Fruit fly (Drosophila melanogaster) whole organism, pupa: ENCODE results near the gene CG34149.

Source experiments
- CG10348 ChIP-seq: fragments of 200-800 bp; sonication (Bioruptor generic); IDR thresholded peaks from 2 replicates; pipeline ENCODE4 v1.3.6; 2022; ENCODE audit warnings: missing biosample characterization, missing genetic modification characterization
- CG12605 ChIP-seq: fragments of 200-800 bp; sonication (Bioruptor generic); IDR thresholded peaks from 2 replicates; pipeline ENCODE4 v1.3.6; 2022; ENCODE audit warnings: missing biosample characterization, missing genetic modification characterization
- CG13204 ChIP-seq: fragments of 200-800 bp; sonication (Bioruptor generic); optimal IDR thresholded peaks from 2 replicates; lab custom pipeline; 2018; ENCODE audit warnings: missing biosample characterization, mild to moderate bottlenecking, missing genetic modification characterization, moderate library complexity
- CG14655 ChIP-seq: fragments of 200-800 bp; sonication (Bioruptor generic); optimal IDR thresholded peaks from 3 replicates; lab custom pipeline; 2017; ENCODE audit warnings: mild to moderate bottlenecking, missing biosample characterization, missing genetic modification reagents, missing genetic modification characterization
- CG15710 ChIP-seq: fragments of 200-800 bp; sonication (Bioruptor generic); optimal IDR thresholded peaks from 2 replicates; lab custom pipeline; 2018; ENCODE audit warnings: missing biosample characterization, mild to moderate bottlenecking, missing genetic modification characterization, moderate library complexity
- CG17806 ChIP-seq: fragments of 200-800 bp; sonication (Bioruptor generic); optimal IDR thresholded peaks from 2 replicates; lab custom pipeline; 2018; ENCODE audit warnings: missing biosample characterization, mild to moderate bottlenecking, missing genetic modification characterization, moderate library complexity
- CG32121 ChIP-seq: fragments of 200-800 bp; sonication (Bioruptor generic); IDR thresholded peaks from 2 replicates; pipeline ENCODE4 v1.3.6; 2022; ENCODE audit warnings: missing biosample characterization, missing genetic modification characterization
- CG34367 ChIP-seq: fragments of 200-800 bp; sonication (Bioruptor generic); optimal IDR thresholded peaks from 2 replicates; lab custom pipeline; 2018; ENCODE audit warnings: missing biosample characterization, mild to moderate bottlenecking, missing genetic modification characterization
- CG4496 ChIP-seq: fragments of 200-800 bp; sonication (Bioruptor generic); IDR thresholded peaks from 3 replicates; pipeline ENCODE4 v1.3.6; 2022; ENCODE audit warnings: missing biosample characterization, missing genetic modification characterization
- CG8159 ChIP-seq: fragments of 200-800 bp; sonication (Bioruptor generic); optimal IDR thresholded peaks from 3 replicates; lab custom pipeline; 2018; ENCODE audit warnings: missing biosample characterization, mild to moderate bottlenecking, missing genetic modification characterization, moderate library complexity
- CG8301 ChIP-seq: fragments of 200-800 bp; sonication (Bioruptor generic); optimal IDR thresholded peaks from 2 replicates; lab custom pipeline; 2018; ENCODE audit warnings: missing biosample characterization, mild to moderate bottlenecking, missing genetic modification characterization
- CG9948 ChIP-seq: fragments of 200-800 bp; sonication (Bioruptor generic); optimal IDR thresholded peaks from 2 replicates; lab custom pipeline; 2018; ENCODE audit warnings: missing biosample characterization, mild to moderate bottlenecking, missing genetic modification characterization, moderate library complexity
- D1 ChIP-seq: fragments of 200-800 bp; sonication (Bioruptor generic); optimal IDR thresholded peaks from 2 replicates; lab custom pipeline; 2018; ENCODE audit warnings: missing biosample characterization, mild to moderate bottlenecking, missing genetic modification characterization, moderate library complexity
- EcR ChIP-seq: fragments of 200-800 bp; sonication (Bioruptor generic); optimal IDR thresholded peaks from 3 replicates; lab custom pipeline; 2019; ENCODE audit warnings: missing biosample characterization, missing genetic modification characterization, mild to moderate bottlenecking, moderate library complexity, missing genetic modification reagents
- Ets98B ChIP-seq: fragments of 200-800 bp; sonication (Bioruptor generic); IDR thresholded peaks from 2 replicates; pipeline ENCODE4 v1.3.6; 2022; ENCODE audit warnings: missing biosample characterization, missing genetic modification characterization
- Pif1A ChIP-seq: fragments of 200-800 bp; sonication (Bioruptor generic); optimal IDR thresholded peaks from 3 replicates; lab custom pipeline; 2016; ENCODE audit warnings: missing biosample characterization, missing genetic modification characterization
- Pif1B ChIP-seq: fragments of 200-800 bp; sonication (Bioruptor generic); optimal IDR thresholded peaks from 3 replicates; lab custom pipeline; 2016; ENCODE audit warnings: missing biosample characterization, missing genetic modification characterization
- Snoo ChIP-seq: fragments of 200-800 bp; sonication (Bioruptor generic); optimal IDR thresholded peaks from 3 replicates; lab custom pipeline; 2017; ENCODE audit warnings: missing biosample characterization, mild to moderate bottlenecking, missing genetic modification characterization, inconsistent platforms
- fd96Ca ChIP-seq: fragments of 200-800 bp; sonication (Bioruptor generic); IDR thresholded peaks from 3 replicates; pipeline ENCODE4 v1.3.6; 2022; ENCODE audit warnings: missing biosample characterization, missing genetic modification characterization
- gl ChIP-seq: fragments of 200-800 bp; sonication (Bioruptor generic); optimal IDR thresholded peaks from 2 replicates; lab custom pipeline; 2018; ENCODE audit warnings: missing biosample characterization, mild to moderate bottlenecking, missing genetic modification characterization
- rn ChIP-seq: fragments of 200-800 bp; sonication (Bioruptor generic); IDR thresholded peaks from 2 replicates; pipeline ENCODE4 v1.3.6; 2022; ENCODE audit warnings: missing biosample characterization, missing genetic modification characterization

The CG34149 gene

DNA sequence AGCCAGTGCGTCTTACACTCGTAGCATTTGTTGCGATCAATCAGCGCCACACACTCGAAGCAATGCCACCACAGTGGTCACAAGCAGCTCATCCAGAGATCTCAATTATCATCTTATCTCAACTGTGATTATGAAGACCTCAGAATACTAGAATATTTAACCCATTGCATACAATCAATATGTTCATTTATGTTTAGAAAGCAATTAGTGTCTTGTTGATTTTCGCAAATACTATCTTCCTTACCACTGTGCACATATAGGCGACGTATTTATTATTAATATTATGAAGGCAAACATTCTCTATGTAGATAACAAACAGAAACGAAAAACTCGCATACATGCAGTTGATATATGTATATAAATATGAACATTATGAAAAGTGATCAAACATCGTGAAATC, 21.1 kb upstream of the CG34149 start:
- TF ChIP-seq Ets98B (GFP tag; lab: Robert Waterston, UW) (peak; percentile 94), CG4496 (GFP tag; lab: Robert Waterston, UW) (peak; percentile 95), CG8159 (peak; percentile 83), D1 (no peak), rn (peak; percentile 76), CG17806 (peak; percentile 83), Snoo (tag; lab: Kevin White, UChicago) (peak; percentile 20), CG12605 (GFP tag; lab: Robert Waterston, UW) (peak; percentile 87), CG32121 (GFP tag; lab: Robert Waterston, UW) (peak; percentile 90), CG15710 (tag; lab: Kevin White, UChicago) (peak; percentile 75), Pif1B (peak; percentile 79), CG9948 (tag; lab: Kevin White, UChicago) (peak; percentile 75), gl (peak; percentile 69), CG10348 (GFP tag; lab: Robert Waterston, UW) (peak; percentile 49; the same call in 1 of the 2 replicates), CG34367 (peak; percentile 78), CG8301 (peak; percentile 78), CG13204 (GFP tag; lab: Kevin White, UChicago) (no peak), CG14655 (GFP tag; lab: Kevin White, UChicago) (peak; percentile 78), fd96Ca (GFP tag; lab: Robert Waterston, UW) (peak; percentile 89), EcR (peak; percentile 48), Pif1A (GFP tag; lab: Kevin White, UChicago) (peak; percentile 76)
- TF ChIP-seq, all 21 proteins: peak for 19

DNA sequence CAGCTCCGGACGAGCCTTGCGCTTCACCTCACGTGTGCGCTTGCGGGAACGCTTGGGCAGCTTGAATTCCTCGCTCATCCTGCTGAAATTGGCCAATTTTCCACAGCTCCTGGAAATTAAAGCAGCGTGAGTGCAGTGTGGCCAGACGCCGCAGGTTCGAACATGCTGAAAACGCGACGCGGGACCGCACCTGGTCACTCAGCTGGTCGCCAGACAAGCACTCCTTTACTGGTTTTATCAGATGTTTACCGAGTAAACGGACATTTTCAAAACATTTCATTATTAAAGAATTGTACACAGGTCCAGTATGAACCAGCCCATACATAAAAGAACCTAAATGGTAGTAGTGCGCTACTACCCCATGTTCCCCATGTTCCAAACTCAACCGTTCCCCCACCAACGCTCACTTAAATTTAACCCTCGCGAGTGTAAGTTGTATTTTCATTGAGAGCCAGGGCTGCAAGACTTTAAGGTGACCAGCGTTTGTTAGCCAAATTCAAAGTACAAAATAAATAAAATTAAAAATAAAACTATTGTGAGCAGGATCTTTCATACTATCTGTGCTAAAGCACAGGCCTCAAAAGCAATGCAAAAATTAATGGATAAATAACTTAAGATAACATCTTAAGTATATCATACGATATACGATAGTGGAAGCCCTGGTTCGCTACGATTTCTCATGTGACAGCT, 17.6 kb upstream of the CG34149 start, which contains the start of the genes JMJD6, CG7071 and Muted:
Gene JMJD6 (minus strand): TSS at position 154 of the 690 bp plus-strand sequence.
Gene CG7071 (plus strand): TSS at position 403 of the 690 bp plus-strand sequence.
Gene Muted (plus strand): TSS at position 403 of the 690 bp plus-strand sequence.
- TF ChIP-seq CG10348 (GFP tag; lab: Robert Waterston, UW) (no peak; the same call in 1 of the 2 replicates), CG8159 (peak; percentile 78), rn (peak; percentile 82), CG9948 (tag; lab: Kevin White, UChicago) (peak; percentile 74), CG17806 (peak; percentile 83), Snoo (tag; lab: Kevin White, UChicago) (peak; percentile 73), CG34367 (peak; percentile 65), gl (peak; percentile 43), Ets98B (GFP tag; lab: Robert Waterston, UW) (peak; percentile 85), D1 (no peak), CG32121 (GFP tag; lab: Robert Waterston, UW) (peak; percentile 85), CG13204 (GFP tag; lab: Kevin White, UChicago) (no peak), CG12605 (GFP tag; lab: Robert Waterston, UW) (peak; percentile 36; the same call in 1 of the 2 replicates), Pif1B (peak; percentile 74), CG14655 (GFP tag; lab: Kevin White, UChicago) (peak; percentile 83), EcR (no peak), CG8301 (peak; percentile 77), CG15710 (tag; lab: Kevin White, UChicago) (peak; percentile 81), fd96Ca (GFP tag; lab: Robert Waterston, UW) (peak; percentile 87; the same call in 2 of the 3 replicates), Pif1A (GFP tag; lab: Kevin White, UChicago) (peak; percentile 87), CG4496 (GFP tag; lab: Robert Waterston, UW) (peak; percentile 94)
- TF ChIP-seq, all 21 proteins: peak for 17

dm6 chr3R:22365660-22366195, 14.2 kb upstream of the CG34149 start, which contains the start of gene CG5382:
Gene CG5382 (minus strand): TSS chr3R:22365983.
- TF ChIP-seq D1 (no peak), CG15710 (tag; lab: Kevin White, UChicago) (no peak), Snoo (tag; lab: Kevin White, UChicago) (no peak), CG12605 (GFP tag; lab: Robert Waterston, UW) (no peak), CG9948 (tag; lab: Kevin White, UChicago) (no peak), CG34367 (no peak), rn (no peak), gl (no peak), CG14655 (GFP tag; lab: Kevin White, UChicago) (no peak), fd96Ca (GFP tag; lab: Robert Waterston, UW) (no peak), CG8301 (no peak), CG4496 (GFP tag; lab: Robert Waterston, UW) (no peak), CG13204 (GFP tag; lab: Kevin White, UChicago) (no peak), CG10348 (GFP tag; lab: Robert Waterston, UW) (no peak), Ets98B (GFP tag; lab: Robert Waterston, UW) (no peak), Pif1B (no peak), EcR (no peak)

DNA sequence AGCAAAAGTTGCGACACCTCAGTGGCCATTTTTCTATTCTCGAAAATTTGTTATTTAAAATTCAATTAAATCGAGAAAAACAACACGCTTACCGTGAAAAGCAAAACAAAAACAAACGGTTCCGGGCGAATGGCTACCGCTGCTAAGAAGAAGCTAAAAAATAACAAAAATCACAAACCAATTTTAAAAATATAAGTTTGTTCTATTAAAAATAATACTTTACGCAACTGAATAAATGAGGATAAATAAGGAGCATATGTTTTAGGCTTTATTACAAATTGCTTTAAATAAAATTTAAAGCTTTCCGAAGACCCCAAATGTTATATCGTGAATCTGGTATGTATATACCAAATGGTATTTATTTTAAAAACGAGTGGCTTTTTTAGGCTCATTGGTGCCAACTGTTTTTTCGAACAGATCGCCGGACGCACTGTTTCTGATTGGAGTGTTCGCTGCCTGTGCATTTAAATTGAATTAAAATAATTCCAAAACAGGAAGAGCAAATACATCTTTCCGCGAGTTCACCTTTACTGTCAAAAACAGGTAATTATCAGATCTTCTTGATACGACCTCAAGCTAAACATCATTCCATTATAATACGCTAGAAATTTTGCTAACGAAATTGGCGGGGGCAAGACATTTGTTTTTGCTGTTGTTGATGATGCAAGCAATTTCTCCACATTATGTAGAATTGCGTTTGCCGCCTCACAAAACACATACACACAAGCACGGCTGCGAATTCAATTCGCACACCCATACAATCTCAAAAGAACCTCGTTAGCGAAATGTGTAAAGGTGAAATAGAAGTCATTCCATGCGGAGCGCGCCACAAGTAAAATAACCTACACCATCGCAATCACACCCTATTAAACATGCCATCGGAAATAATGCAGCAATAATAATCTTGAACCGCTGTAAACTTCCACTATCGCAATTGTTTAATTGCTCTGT, 12.5 kb upstream of the CG34149 start, which contains the start of the genes Polr3F and PyK:
Gene Polr3F (minus strand): TSS at position 248 of the 951 bp plus-strand sequence.
Gene PyK (plus strand): TSS at position 411 of the 951 bp plus-strand sequence.
- TF ChIP-seq CG8301 (peak; percentile 28), CG12605 (GFP tag; lab: Robert Waterston, UW) (peak; percentile 48; the same call in 1 of the 2 replicates), CG9948 (tag; lab: Kevin White, UChicago) (peak; percentile 9), Pif1B (no peak), CG4496 (GFP tag; lab: Robert Waterston, UW) (peak; percentile 63; the same call in 2 of the 3 replicates), CG32121 (GFP tag; lab: Robert Waterston, UW) (no peak), D1 (no peak), CG34367 (peak; percentile 61), CG15710 (tag; lab: Kevin White, UChicago) (peak; percentile 40), rn (no peak), CG8159 (peak; percentile 50), Snoo (tag; lab: Kevin White, UChicago) (peak; percentile 2), Pif1A (GFP tag; lab: Kevin White, UChicago) (peak; percentile 18), fd96Ca (GFP tag; lab: Robert Waterston, UW) (no peak), gl (peak; percentile 35), CG17806 (peak; percentile 29), CG14655 (GFP tag; lab: Kevin White, UChicago) (peak; percentile 60)
